Worm (Caenorhabditis elegans) whole organism, young adult: ENCODE results near the gene srxa-1.
A peak's percentile ranks its signal among the peaks of the same experiment; 100 is the strongest.

Experiments
- B0261.1 ChIP-seq: sonication (generic microtip); optimal IDR thresholded peaks from 2 replicates; lab custom pipeline; 2016; ENCODE audit warnings: mild to moderate bottlenecking, missing genetic modification characterization, moderate library complexity, missing compliant biosample characterization
- F33H1.4 ChIP-seq: fragments of 200-800 bp; sonication (Bioruptor generic); IDR thresholded peaks from 2 replicates; pipeline ENCODE4 v1.3.6; 2022; ENCODE audit warnings: missing genetic modification reagents, missing genetic modification characterization, missing compliant biosample characterization
- F37B4.10 ChIP-seq: fragments of 200-800 bp; sonication (Bioruptor generic); IDR thresholded peaks from 2 replicates; pipeline ENCODE4 v1.3.6; 2022; ENCODE audit warnings: missing genetic modification characterization, missing compliant biosample characterization
- F55B11.4 ChIP-seq: sonication (generic microtip); optimal IDR thresholded peaks from 2 replicates; lab custom pipeline; 2016; ENCODE audit warnings: missing compliant biosample characterization, missing genetic modification characterization, borderline replicate concordance; ENCODE audit not compliant: insufficient read depth
- T07F8.4 ChIP-seq: sonication (generic microtip); optimal IDR thresholded peaks from 2 replicates; lab custom pipeline; 2016; ENCODE audit warnings: mild to moderate bottlenecking, missing genetic modification characterization, moderate library complexity, missing compliant biosample characterization
- Y53G8AR.9 ChIP-seq: fragments of 200-800 bp; sonication (Bioruptor generic); conservative IDR thresholded peaks from 2 replicates; pipeline ENCODE4 v1.3.6; 2022; ENCODE audit warnings: missing genetic modification reagents, missing genetic modification characterization, missing compliant biosample characterization
- Y79H2A.3 ChIP-seq: fragments of 200-800 bp; sonication (Bioruptor generic); conservative IDR thresholded peaks from 2 replicates; pipeline ENCODE4 v1.3.6; 2022; ENCODE audit warnings: missing genetic modification reagents, missing genetic modification characterization, missing compliant biosample characterization
- ZK185.1 ChIP-seq: sonication (generic microtip); optimal IDR thresholded peaks from 2 replicates; lab custom pipeline; 2016; ENCODE audit warnings: mild to moderate bottlenecking, missing genetic modification characterization, missing compliant biosample characterization; ENCODE audit not compliant: poor library complexity, severe bottlenecking
- akir-1 ChIP-seq: fragments of 200-800 bp; sonication (Bioruptor generic); optimal IDR thresholded peaks from 2 replicates; lab custom pipeline; 2018; ENCODE audit warnings: mild to moderate bottlenecking, missing genetic modification characterization, moderate library complexity, missing compliant biosample characterization
- atf-7 ChIP-seq: sonication (generic microtip); optimal IDR thresholded peaks from 2 replicates; lab custom pipeline; 2017; ENCODE audit warnings: mild to moderate bottlenecking, missing genetic modification characterization, missing compliant biosample characterization
- athp-1 ChIP-seq: sonication (generic microtip); optimal IDR thresholded peaks from 2 replicates; lab custom pipeline; 2017; ENCODE audit warnings: mild to moderate bottlenecking, missing genetic modification characterization, missing compliant biosample characterization
- attf-5 ChIP-seq: fragments of 200-800 bp; sonication (Bioruptor generic); optimal IDR thresholded peaks from 2 replicates; lab custom pipeline; 2018; ENCODE audit warnings: mild to moderate bottlenecking, missing genetic modification characterization, missing compliant biosample characterization
- ccch-3 ChIP-seq: fragments of 200-800 bp; sonication (Bioruptor generic); optimal IDR thresholded peaks from 2 replicates; lab custom pipeline; 2018; ENCODE audit warnings: mild to moderate bottlenecking, missing genetic modification characterization, missing compliant biosample characterization
- cebp-1 ChIP-seq, 2 experiments: fragments of 200-800 bp in 1 of 2; sonication (Bioruptor generic) in 1 of 2; sonication (generic microtip) in 1 of 2; IDR thresholded peaks in 1 of 2; optimal IDR thresholded peaks in 1 of 2; 2 replicates each; pipeline versions ENCODE4 v1.3.6 to Lab custom; 2017 to 2022; ENCODE audit warnings: missing compliant biosample characterization in 2 of 2, missing genetic modification characterization in 2 of 2, mild to moderate bottlenecking in 1 of 2, missing genetic modification reagents in 1 of 2, moderate library complexity in 1 of 2
- cebp-2 ChIP-seq: fragments of 200-800 bp; sonication (Bioruptor generic); IDR thresholded peaks from 2 replicates; pipeline ENCODE4 v1.3.6; 2022; ENCODE audit warnings: missing genetic modification characterization, missing compliant biosample characterization
- dpl-1 ChIP-seq: fragments of 150-350 bp; optimal IDR thresholded peaks from 2 replicates; lab custom pipeline; 2014; ENCODE audit warnings: missing biosample characterization, missing genetic modification reagents, missing genetic modification characterization
- efl-1 ChIP-seq: fragments of 150-350 bp; optimal IDR thresholded peaks from 2 replicates; lab custom pipeline; 2014; ENCODE audit warnings: missing biosample characterization, missing genetic modification reagents, missing genetic modification characterization
- egrh-3 ChIP-seq: fragments of 200-800 bp; sonication (Bioruptor generic); IDR thresholded peaks from 2 replicates; pipeline ENCODE4 v1.3.6; 2022; ENCODE audit warnings: missing genetic modification reagents, missing genetic modification characterization, missing compliant biosample characterization
- let-607 ChIP-seq, 2 experiments: fragments of 200-800 bp in 1 of 2; sonication (Bioruptor generic) in 1 of 2; sonication (generic microtip) in 1 of 2; optimal IDR thresholded peaks; 2 replicates each; lab custom pipeline; 2016 to 2018; ENCODE audit warnings: mild to moderate bottlenecking in 2 of 2, missing compliant biosample characterization in 2 of 2, missing genetic modification characterization in 2 of 2, moderate library complexity in 2 of 2, missing genotype in 1 of 2
- lin-54 ChIP-seq: fragments of 200-800 bp; sonication (Bioruptor generic); optimal IDR thresholded peaks from 2 replicates; lab custom pipeline; 2018; ENCODE audit warnings: mild to moderate bottlenecking, missing genetic modification characterization, missing compliant biosample characterization
- madf-10 ChIP-seq: sonication (generic microtip); optimal IDR thresholded peaks from 2 replicates; lab custom pipeline; 2016; ENCODE audit warnings: mild to moderate bottlenecking, missing genetic modification characterization, missing compliant biosample characterization
- nfyb-1 ChIP-seq: fragments of 200-800 bp; sonication (Bioruptor generic); IDR thresholded peaks from 2 replicates; pipeline ENCODE4 v1.3.6; 2022; ENCODE audit warnings: missing genetic modification reagents, missing genetic modification characterization, missing compliant biosample characterization
- nhr-80 ChIP-seq: sonication (generic microtip); optimal IDR thresholded peaks from 2 replicates; lab custom pipeline; 2016; ENCODE audit warnings: missing genetic modification characterization, missing compliant biosample characterization
- nhr-90 ChIP-seq: sonication (generic microtip); optimal IDR thresholded peaks from 2 replicates; lab custom pipeline; 2016; ENCODE audit warnings: missing genotype, mild to moderate bottlenecking, missing genetic modification characterization, missing compliant biosample characterization
- pbrm-1 ChIP-seq: fragments of 200-800 bp; sonication (Bioruptor generic); IDR thresholded peaks from 2 replicates; pipeline ENCODE4 v1.3.6; 2022; ENCODE audit warnings: missing genetic modification reagents, missing genetic modification characterization, missing compliant biosample characterization
- snpc-4 ChIP-seq, 5 experiments: fragments of 150-350 bp in 1 of 5; sonication (generic microtip) in 4 of 5; optimal IDR thresholded peaks; 2 replicates each; lab custom pipeline; 2014 to 2018; ENCODE audit warnings: missing genetic modification characterization in 5 of 5, missing biosample characterization in 3 of 5, antibody characterized with exemption in 2 of 5, mild to moderate bottlenecking in 2 of 5, missing compliant biosample characterization in 2 of 5, missing genotype in 2 of 5, moderate library complexity in 2 of 5, missing genetic modification reagents in 1 of 5
- somi-1 ChIP-seq: fragments of 200-800 bp; sonication (Bioruptor generic); optimal IDR thresholded peaks from 2 replicates; lab custom pipeline; 2018; ENCODE audit warnings: mild to moderate bottlenecking, missing genetic modification characterization, missing compliant biosample characterization
- tbx-9 ChIP-seq: sonication (generic microtip); optimal IDR thresholded peaks from 2 replicates; lab custom pipeline; 2016; ENCODE audit warnings: borderline replicate concordance, missing genetic modification characterization, inconsistent platforms, missing compliant biosample characterization
- zim-3 ChIP-seq: sonication (generic microtip); optimal IDR thresholded peaks from 2 replicates; lab custom pipeline; 2017; ENCODE audit warnings: mild to moderate bottlenecking, missing genetic modification characterization, moderate library complexity, missing compliant biosample characterization
- ztf-18 ChIP-seq: sonication (generic microtip); optimal IDR thresholded peaks from 2 replicates; lab custom pipeline; 2016; ENCODE audit warnings: missing genotype, mild to moderate bottlenecking, missing genetic modification characterization, missing compliant biosample characterization
- ztf-26 ChIP-seq: sonication (generic microtip); optimal IDR thresholded peaks from 2 replicates; lab custom pipeline; 2017; ENCODE audit warnings: missing genetic modification characterization, missing compliant biosample characterization

srxa-1 gene

DNA sequence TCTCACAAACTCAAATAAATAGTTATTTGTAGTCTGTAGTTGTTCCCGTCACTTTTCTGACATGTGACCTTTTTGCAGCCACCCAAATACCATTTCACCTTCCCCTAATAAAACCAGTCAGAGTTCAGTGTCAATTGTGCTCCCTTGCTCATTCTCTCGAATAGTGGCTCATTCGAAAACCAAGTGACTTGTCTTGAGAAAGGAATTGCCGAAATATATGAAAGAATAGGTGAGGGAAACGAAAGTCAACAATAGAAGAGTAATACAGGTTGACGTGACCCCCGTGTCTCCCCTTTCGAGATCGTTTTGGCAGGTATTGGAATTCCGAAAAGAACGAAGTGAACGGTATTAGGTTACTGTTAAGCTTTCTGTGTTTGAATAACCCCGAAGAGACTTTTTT lies 31.3 kb downstream of the srxa-1 start:
- no peak for TF ChIP-seq B0261.1 (tag; lab: Kevin White, UChicago)
- TF ChIP-seq efl-1 (GFP tag; lab: Kevin White, UChicago) = no peak
- no peak for TF ChIP-seq attf-5 (GFP tag; lab: Kevin White, UChicago)
- no peak for TF ChIP-seq nhr-90 (tag; lab: Kevin White, UChicago)
- TF ChIP-seq pbrm-1 (GFP tag; lab: Robert Waterston, UW) = no peak
- no peak for TF ChIP-seq zim-3 (tag; lab: Kevin White, UChicago)
- no peak for TF ChIP-seq snpc-4 (GFP tag; optimal IDR thresholded peaks at IDR 0.05; lab: Kevin White, UChicago)
- no peak for TF ChIP-seq snpc-4 (tag; optimal IDR thresholded peaks at IDR 0.05; lab: Kevin White, UChicago)
- no peak for TF ChIP-seq egrh-3
- no peak for TF ChIP-seq akir-1 (GFP tag; lab: Kevin White, UChicago)
- TF ChIP-seq Y79H2A.3 = no peak

DNA sequence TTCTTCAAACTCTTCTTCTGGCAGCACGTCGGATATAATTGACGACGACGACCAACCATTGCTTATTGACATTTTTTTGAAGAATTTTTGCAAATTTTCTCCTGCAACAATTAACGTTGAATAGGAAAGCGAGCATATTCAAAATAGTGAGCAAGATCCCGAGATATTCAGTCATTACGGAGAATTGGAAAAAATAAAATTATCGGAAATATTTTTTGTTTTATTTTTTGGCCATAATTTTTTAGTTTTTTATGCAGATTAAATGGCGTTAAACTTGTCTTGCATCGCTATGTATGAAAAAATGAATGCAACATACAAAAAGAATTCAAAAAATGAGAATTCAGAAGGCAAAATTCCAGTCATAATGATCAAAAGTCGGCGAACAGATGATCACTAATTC lies 38.2 kb downstream of the srxa-1 start, which contains the start of gene elp-1:
elp-1 (minus strand) TSS at position 101 of the 400 bp plus-strand sequence.
- TF ChIP-seq ztf-26 (no peak), lin-54 (GFP tag; lab: Kevin White, UChicago) (no peak), athp-1 (no peak), Y79H2A.3 (no peak), attf-5 (GFP tag; lab: Kevin White, UChicago) (no peak), ZK185.1 (tag; lab: Kevin White, UChicago) (no peak), T07F8.4 (tag; lab: Kevin White, UChicago) (no peak), atf-7 (tag; lab: Kevin White, UChicago) (no peak), ccch-3 (GFP tag; lab: Kevin White, UChicago) (no peak), F37B4.10 (GFP tag; lab: Robert Waterston, UW) (no peak), F55B11.4 (tag; lab: Kevin White, UChicago) (no peak), somi-1 (no peak), ztf-18 (tag; lab: Kevin White, UChicago) (no peak), tbx-9 (tag; lab: Kevin White, UChicago) (no peak), snpc-4 (GFP tag; optimal IDR thresholded peaks at IDR 0.05; lab: Kevin White, UChicago) (no peak), snpc-4 (tag; optimal IDR thresholded peaks at IDR 0.05; lab: Kevin White, UChicago) (no peak), dpl-1 (GFP tag; lab: Kevin White, UChicago) (no peak), nfyb-1 (GFP tag; lab: Robert Waterston, UW) (no peak), zim-3 (tag; lab: Kevin White, UChicago) (no peak), Y53G8AR.9 (no peak)

DNA sequence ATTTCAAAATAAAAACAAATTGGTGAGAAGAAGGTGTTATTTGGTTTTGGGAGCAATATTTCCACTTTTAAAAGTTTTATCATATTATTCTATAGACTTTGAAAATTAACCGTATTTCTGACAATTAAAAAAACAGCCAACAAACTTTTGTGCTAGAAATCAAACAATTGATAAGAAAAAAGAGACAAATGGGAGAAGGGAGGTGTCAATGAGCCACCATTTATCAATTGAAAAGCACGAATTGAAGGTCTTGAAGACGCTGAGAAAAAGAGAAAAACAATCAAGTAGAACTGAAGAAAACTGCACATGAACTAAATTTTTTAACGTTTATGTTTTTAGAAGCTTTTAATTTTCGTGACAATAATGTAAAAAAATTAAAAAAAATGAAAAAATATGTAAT lies 39.0 kb downstream of the srxa-1 start:
- TF ChIP-seq nhr-80 (tag; lab: Kevin White, UChicago) = peak; percentile 78
- TF ChIP-seq madf-10 (tag; lab: Kevin White, UChicago) = peak; percentile 30
- TF ChIP-seq let-607 (tag; optimal IDR thresholded peaks at IDR 0.05; lab: Kevin White, UChicago) = peak in 1 of 2 experiments; percentile 4
- no peak for TF ChIP-seq athp-1

DNA sequence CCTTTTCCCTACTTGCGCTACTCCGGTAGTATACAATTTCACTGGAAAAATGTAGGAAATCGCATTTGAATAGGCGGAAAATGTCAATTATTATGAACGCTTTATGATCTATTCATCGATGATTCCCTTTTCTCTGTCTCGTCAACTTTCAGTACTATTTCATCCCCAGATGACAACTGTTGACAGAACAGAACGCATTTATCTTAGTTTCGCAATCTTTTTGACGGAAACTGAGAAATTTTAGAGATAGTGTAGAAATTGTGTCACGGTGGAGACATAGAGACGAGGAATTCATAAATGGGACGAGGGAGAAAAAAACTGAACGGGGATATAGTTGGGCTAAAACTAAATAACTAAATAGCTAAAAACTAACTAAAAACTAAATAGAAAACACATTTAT lies 39.8 kb downstream of the srxa-1 start:
- no peak for TF ChIP-seq cebp-1 (GFP tag; IDR thresholded peaks at IDR 0.05; lab: Robert Waterston, UW)
- peak; percentile 79 for TF ChIP-seq cebp-1 (tag; optimal IDR thresholded peaks at IDR 0.05; lab: Kevin White, UChicago)
- no peak for TF ChIP-seq F33H1.4 (GFP tag; lab: Robert Waterston, UW)
- no peak for TF ChIP-seq cebp-2 (GFP tag; lab: Robert Waterston, UW)
